Fruit fly (Drosophila melanogaster) whole organism, embryonic: Measurements from ENCODE around the gene Obp99c.
A peak's percentile ranks its signal among the peaks of the same experiment; 100 is the strongest.

Source experiments
- B-H2 ChIP-seq: fragments of 200-800 bp; sonication (Bioruptor generic); optimal IDR thresholded peaks from 2 replicates; lab custom pipeline; 2018; ENCODE audit warnings: missing biosample characterization, mild to moderate bottlenecking, missing genetic modification characterization
- BEAF-32 ChIP-seq: fragments of 200-800 bp; sonication (Bioruptor generic); optimal IDR thresholded peaks from 3 replicates; lab custom pipeline; 2017; ENCODE audit warnings: missing biosample characterization, missing genetic modification characterization, mild to moderate bottlenecking, moderate library complexity, missing genetic modification reagents
- Bgb ChIP-seq: fragments of 200-800 bp; sonication (Bioruptor generic); IDR thresholded peaks from 2 replicates; pipeline ENCODE4 v1.3.6; 2022; ENCODE audit warnings: missing biosample characterization, missing genetic modification characterization; ENCODE audit not compliant: partially characterized antibody
- CG12299 ChIP-seq: fragments of 200-800 bp; sonication (Bioruptor generic); optimal IDR thresholded peaks from 2 replicates; lab custom pipeline; 2018; ENCODE audit warnings: missing biosample characterization, mild to moderate bottlenecking, missing genetic modification characterization
- CG13287 ChIP-seq: fragments of 200-800 bp; sonication (Bioruptor generic); IDR thresholded peaks from 2 replicates; pipeline ENCODE4 v1.3.6; 2022; ENCODE audit warnings: missing biosample characterization, missing genetic modification characterization; ENCODE audit not compliant: partially characterized antibody
- CG13624 ChIP-seq: fragments of 200-800 bp; sonication (Bioruptor generic); optimal IDR thresholded peaks from 2 replicates; lab custom pipeline; 2016; ENCODE audit warnings: missing biosample characterization, missing genetic modification characterization
- CG1603 ChIP-seq: fragments of 200-800 bp; sonication (Bioruptor generic); optimal IDR thresholded peaks from 2 replicates; lab custom pipeline; 2019; ENCODE audit warnings: missing biosample characterization, mild to moderate bottlenecking, missing genetic modification characterization, moderate library complexity
- CG16813 ChIP-seq: fragments of 200-800 bp; sonication (Bioruptor generic); IDR thresholded peaks from 3 replicates; pipeline ENCODE4 v1.3.6; 2022; ENCODE audit warnings: missing biosample characterization, missing genetic modification characterization; ENCODE audit not compliant: partially characterized antibody
- CG2129 ChIP-seq: fragments of 200-800 bp; sonication (Bioruptor generic); IDR thresholded peaks from 2 replicates; pipeline ENCODE4 v1.3.6; 2022; ENCODE audit warnings: missing biosample characterization, missing genetic modification characterization; ENCODE audit not compliant: partially characterized antibody
- CG3407 ChIP-seq: fragments of 200-800 bp; sonication (Bioruptor generic); optimal IDR thresholded peaks from 2 replicates; lab custom pipeline; 2018; ENCODE audit warnings: missing biosample characterization, mild to moderate bottlenecking, missing genetic modification characterization
- CG34224 ChIP-seq: fragments of 200-800 bp; sonication (Bioruptor generic); IDR thresholded peaks from 3 replicates; pipeline ENCODE4 v1.3.6; 2022; ENCODE audit warnings: missing biosample characterization, missing genetic modification characterization; ENCODE audit not compliant: partially characterized antibody
- CG34422 ChIP-seq: fragments of 200-800 bp; sonication (Bioruptor generic); IDR thresholded peaks from 3 replicates; pipeline ENCODE4 v1.3.6; 2022; ENCODE audit warnings: missing biosample characterization, missing genetic modification characterization
- CG3847 ChIP-seq: fragments of 200-800 bp; sonication (Bioruptor generic); IDR thresholded peaks from 2 replicates; pipeline ENCODE4 v1.3.6; 2022; ENCODE audit warnings: missing biosample characterization, missing genetic modification characterization
- CG43689 ChIP-seq: fragments of 200-800 bp; sonication (Bioruptor generic); IDR thresholded peaks from 2 replicates; pipeline ENCODE4 v1.3.6; 2022; ENCODE audit warnings: missing biosample characterization, missing genetic modification characterization
- CG4424 ChIP-seq: fragments of 200-800 bp; sonication (Bioruptor generic); optimal IDR thresholded peaks from 3 replicates; lab custom pipeline; 2016; ENCODE audit warnings: missing biosample characterization, missing genetic modification characterization
- CG4617 ChIP-seq: fragments of 200-800 bp; sonication (Bioruptor generic); optimal IDR thresholded peaks from 3 replicates; lab custom pipeline; 2016; ENCODE audit warnings: missing biosample characterization, missing genetic modification characterization, borderline replicate concordance
- CG6272 ChIP-seq: fragments of 200-800 bp; sonication (Bioruptor generic); IDR thresholded peaks from 2 replicates; pipeline ENCODE4 v1.3.6; 2022; ENCODE audit warnings: missing biosample characterization, missing genetic modification characterization
- CG7963 ChIP-seq: fragments of 200-800 bp; sonication (Bioruptor generic); IDR thresholded peaks from 3 replicates; pipeline ENCODE4 v1.3.6; 2022; ENCODE audit warnings: missing biosample characterization, missing genetic modification characterization; ENCODE audit not compliant: partially characterized antibody
- CG9932 ChIP-seq: fragments of 200-800 bp; sonication (Bioruptor generic); IDR thresholded peaks from 2 replicates; pipeline ENCODE4 v1.3.6; 2022; ENCODE audit warnings: missing biosample characterization, missing genetic modification characterization
- CoRest ChIP-seq: fragments of 200-800 bp; sonication (Bioruptor generic); optimal IDR thresholded peaks from 3 replicates; lab custom pipeline; 2018; ENCODE audit warnings: missing biosample characterization, mild to moderate bottlenecking, missing genetic modification characterization, moderate library complexity
- Dip3 ChIP-seq: fragments of 200-800 bp; sonication (Bioruptor generic); optimal IDR thresholded peaks from 3 replicates; lab custom pipeline; 2016; ENCODE audit warnings: missing biosample characterization, missing genetic modification characterization
- Dll ChIP-seq: fragments of 200-800 bp; sonication (Bioruptor generic); IDR thresholded peaks from 4 replicates; pipeline ENCODE4 v1.3.6; 2022; ENCODE audit warnings: missing biosample characterization, missing genetic modification characterization; ENCODE audit not compliant: partially characterized antibody
- Doc3 ChIP-seq: fragments of 200-800 bp; sonication (Bioruptor generic); IDR thresholded peaks from 3 replicates; pipeline ENCODE4 v1.3.6; 2022; ENCODE audit warnings: missing biosample characterization, missing genetic modification characterization; ENCODE audit not compliant: partially characterized antibody
- Dref ChIP-seq: fragments of 200-800 bp; sonication (Bioruptor generic); IDR thresholded peaks from 2 replicates; pipeline ENCODE4 v1.3.6; 2022; ENCODE audit warnings: missing biosample characterization, missing genetic modification characterization
- E2f1 ChIP-seq: fragments of 200-800 bp; sonication (Bioruptor generic); IDR thresholded peaks from 2 replicates; pipeline ENCODE4 v1.3.6; 2022; ENCODE audit warnings: missing biosample characterization, missing genetic modification characterization
- E2f2 ChIP-seq: fragments of 200-800 bp; sonication (Bioruptor generic); IDR thresholded peaks from 2 replicates; pipeline ENCODE4 v1.3.6; 2022; ENCODE audit warnings: missing biosample characterization, missing genetic modification characterization
- Lim3 ChIP-seq: fragments of 200-800 bp; sonication (Bioruptor generic); IDR thresholded peaks from 2 replicates; pipeline ENCODE4 v1.3.6; 2022; ENCODE audit warnings: missing biosample characterization, missing genetic modification characterization
- MBD-R2 ChIP-seq: fragments of 200-800 bp; sonication (Bioruptor generic); IDR thresholded peaks from 2 replicates; pipeline ENCODE4 v1.3.6; 2022; ENCODE audit warnings: missing biosample characterization, missing genetic modification characterization
- Med ChIP-seq: fragments of 200-800 bp; sonication (Bioruptor generic); peaks from one replicate; lab custom pipeline; 2016; ENCODE audit warnings: missing biosample characterization, missing genetic modification characterization, mild to moderate bottlenecking, inconsistent platforms, moderate library complexity
- Neu2 ChIP-seq: fragments of 200-800 bp; sonication (Bioruptor generic); optimal IDR thresholded peaks from 3 replicates; lab custom pipeline; 2016; ENCODE audit warnings: missing biosample characterization, missing genetic modification characterization, borderline replicate concordance
- NfI ChIP-seq: fragments of 200-800 bp; sonication (Bioruptor generic); optimal IDR thresholded peaks from 3 replicates; lab custom pipeline; 2018; ENCODE audit warnings: missing biosample characterization, mild to moderate bottlenecking, missing genetic modification characterization, moderate library complexity
- Opbp ChIP-seq: fragments of 200-800 bp; sonication (Bioruptor generic); IDR thresholded peaks from 3 replicates; pipeline ENCODE4 v1.3.6; 2022; ENCODE audit warnings: missing biosample characterization, missing genetic modification characterization; ENCODE audit not compliant: partially characterized antibody
- Scr ChIP-seq: fragments of 200-800 bp; sonication (Bioruptor generic); IDR thresholded peaks from 2 replicates; pipeline ENCODE4 v1.3.6; 2022; ENCODE audit warnings: missing biosample characterization, missing genetic modification characterization; ENCODE audit not compliant: partially characterized antibody
- Sin3A ChIP-seq: fragments of >200 bp; optimal IDR thresholded peaks from 2 replicates; lab custom pipeline; 2018
- Sox100B ChIP-seq: fragments of 200-800 bp; sonication (Bioruptor generic); optimal IDR thresholded peaks from 3 replicates; lab custom pipeline; 2018; ENCODE audit warnings: missing biosample characterization, mild to moderate bottlenecking, missing genetic modification characterization
- Sry-δ ChIP-seq: fragments of 200-800 bp; sonication (Bioruptor generic); optimal IDR thresholded peaks from 2 replicates; lab custom pipeline; 2016; ENCODE audit warnings: missing biosample characterization, missing genetic modification characterization
- abd-A ChIP-seq: fragments of 200-800 bp; sonication (Bioruptor generic); optimal IDR thresholded peaks from 3 replicates; lab custom pipeline; 2019; ENCODE audit warnings: missing biosample characterization, mild to moderate bottlenecking, missing genetic modification characterization, moderate library complexity
- amos ChIP-seq: fragments of 200-800 bp; sonication (Bioruptor generic); IDR thresholded peaks from 2 replicates; pipeline ENCODE4 v1.3.6; 2022; ENCODE audit warnings: missing biosample characterization, missing genetic modification characterization; ENCODE audit not compliant: partially characterized antibody
- bbx ChIP-seq: fragments of 200-800 bp; sonication (Bioruptor generic); IDR thresholded peaks from 2 replicates; pipeline ENCODE4 v1.3.6; 2022; ENCODE audit warnings: missing biosample characterization, missing genetic modification characterization; ENCODE audit not compliant: partially characterized antibody
- gsb ChIP-seq: fragments of 200-800 bp; sonication (Bioruptor generic); IDR thresholded peaks from 2 replicates; pipeline ENCODE4 v1.3.6; 2022; ENCODE audit warnings: missing biosample characterization, missing genetic modification characterization
- hbn ChIP-seq: fragments of 200-800 bp; sonication (Bioruptor generic); IDR thresholded peaks from 2 replicates; pipeline ENCODE4 v1.3.6; 2022; ENCODE audit warnings: missing biosample characterization, missing genetic modification characterization; ENCODE audit not compliant: partially characterized antibody
- lab ChIP-seq: fragments of 200-800 bp; sonication (Bioruptor generic); optimal IDR thresholded peaks from 3 replicates; lab custom pipeline; 2017; ENCODE audit warnings: missing biosample characterization, missing genetic modification characterization, mild to moderate bottlenecking, moderate library complexity, missing genetic modification reagents
- phol ChIP-seq: fragments of 200-800 bp; sonication (Bioruptor generic); optimal IDR thresholded peaks from 3 replicates; lab custom pipeline; 2018; ENCODE audit warnings: missing biosample characterization, mild to moderate bottlenecking, missing genetic modification characterization, moderate library complexity
- sens ChIP-seq: fragments of 200-800 bp; sonication (Bioruptor generic); peaks from one replicate; lab custom pipeline; 2016; ENCODE audit warnings: missing biosample characterization, missing genetic modification characterization
- sima ChIP-seq: fragments of 200-800 bp; sonication (Bioruptor generic); optimal IDR thresholded peaks from 2 replicates; lab custom pipeline; 2016; ENCODE audit warnings: missing biosample characterization, missing genetic modification characterization
- sna ChIP-seq: fragments of 200-800 bp; sonication (Bioruptor generic); IDR thresholded peaks from 2 replicates; pipeline ENCODE4 v1.3.6; 2022; ENCODE audit warnings: missing biosample characterization, missing genetic modification characterization; ENCODE audit not compliant: partially characterized antibody
- stwl ChIP-seq: fragments of 200-800 bp; sonication (Bioruptor generic); optimal IDR thresholded peaks from 3 replicates; lab custom pipeline; 2018; ENCODE audit warnings: missing biosample characterization, mild to moderate bottlenecking, missing genetic modification characterization, moderate library complexity
- tna ChIP-seq: fragments of 200-800 bp; sonication (Bioruptor generic); IDR thresholded peaks from 2 replicates; pipeline ENCODE4 v1.3.6; 2022; ENCODE audit warnings: missing biosample characterization, missing genetic modification characterization; ENCODE audit not compliant: partially characterized antibody
- trem ChIP-seq: fragments of 200-800 bp; optimal IDR thresholded peaks from 3 replicates; lab custom pipeline; 2019; ENCODE audit warnings: missing biosample characterization, mild to moderate bottlenecking, missing genetic modification characterization, moderate library complexity

Gene Obp99c

dm6 chr3R:29724745-29725144, 35.6 kb upstream of the Obp99c start, which contains the start of the genes Naa40 and CG18731 (continued):
- TF ChIP-seq Scr (GFP tag; lab: Robert Waterston, UW) (peak; percentile 71), bbx (peak; percentile 71), sens (peak; percentile 60), lab (GFP tag; lab: Kevin White, UChicago) (no peak), Sox100B (GFP tag; lab: Kevin White, UChicago) (no peak), CG13624 (GFP tag; lab: Kevin White, UChicago) (peak; percentile 3), CG12299 (tag; lab: Kevin White, UChicago) (no peak), Opbp (GFP tag; lab: Robert Waterston, UW) (peak; percentile 81; the same call in 2 of the 3 replicates), E2f2 (GFP tag; lab: Robert Waterston, UW) (peak; percentile 88), Neu2 (GFP tag; lab: Kevin White, UChicago) (no peak), MBD-R2 (peak; percentile 75), NfI (no peak), Dref (GFP tag; lab: Robert Waterston, UW) (peak; percentile 71), phol (peak; percentile 18), CG1603 (tag; lab: Kevin White, UChicago) (peak; percentile 44), CG9932 (GFP tag; lab: Robert Waterston, UW) (peak; percentile 55), E2f1 (GFP tag; lab: Robert Waterston, UW) (peak; percentile 73), sima (GFP tag; lab: Kevin White, UChicago) (no peak), CG43689 (GFP tag; lab: Robert Waterston, UW) (no peak), Sry-δ (GFP tag; lab: Kevin White, UChicago) (peak; percentile 88), CG16813 (peak; percentile 63), CG4424 (GFP tag; lab: Kevin White, UChicago) (no peak), CG34422 (GFP tag; lab: Robert Waterston, UW) (peak; percentile 36; the same call in 1 of the 3 replicates), CG34224 (GFP tag; lab: Robert Waterston, UW) (peak; percentile 59), CG13287 (peak; percentile 79), stwl (tag; lab: Kevin White, UChicago) (peak; percentile 38), Doc3 (peak; percentile 63), CG7963 (0 out of 3 replicates have a peak, but pooled peaks have one; percentile 47), CG3407 (GFP tag; lab: Kevin White, UChicago) (no peak), CG6272 (peak; percentile 38; the same call in 1 of the 2 replicates), abd-A (tag; lab: Kevin White, UChicago) (peak; percentile 28), Dip3 (GFP tag; lab: Kevin White, UChicago) (no peak), CG3847 (GFP tag; lab: Robert Waterston, UW) (peak; percentile 59), sna (GFP tag; lab: Robert Waterston, UW) (peak; percentile 62), hbn (GFP tag; lab: Robert Waterston, UW) (peak; percentile 68), CG2129 (peak; percentile 48; the same call in 1 of the 2 replicates), trem (tag; lab: Kevin White, UChicago) (peak; percentile 23), Lim3 (no peak), Med (peak; percentile 61), CG4617 (GFP tag; lab: Kevin White, UChicago) (peak; percentile 25), Bgb (GFP tag; lab: Robert Waterston, UW) (peak; percentile 71), BEAF-32 (GFP tag; lab: Kevin White, UChicago) (peak; percentile 79), gsb (GFP tag; lab: Robert Waterston, UW) (no peak), CoRest (peak; percentile 11), B-H2 (GFP tag; lab: Kevin White, UChicago) (no peak), Dll (GFP tag; lab: Robert Waterston, UW) (peak; percentile 66; the same call in 3 of the 4 replicates), tna (GFP tag; lab: Robert Waterston, UW) (0 out of 2 replicates have a peak, but pooled peaks have one; percentile 38), amos (peak; percentile 74), Sin3A (peak; percentile 17)
